Worm (Caenorhabditis elegans) whole organism, mixed stage, embryonic: ENCODE measurements around the gene ttx-1.

Experiments
- elt-1 ChIP-seq: sonication (generic microtip); optimal IDR thresholded peaks from 2 replicates; lab custom pipeline; 2017; ENCODE audit warnings: missing genetic modification characterization, mild to moderate bottlenecking, missing compliant biosample characterization, antibody characterized with exemption, moderate library complexity, borderline replicate concordance; ENCODE audit not compliant: insufficient read depth
- elt-3 ChIP-seq: fragments of 150-350 bp; optimal IDR thresholded peaks from 2 replicates; lab custom pipeline; 2014; ENCODE audit warnings: missing biosample characterization, missing genetic modification characterization
- nhr-28 ChIP-seq: fragments of 150-350 bp; optimal IDR thresholded peaks from 2 replicates; lab custom pipeline; 2014; ENCODE audit warnings: missing biosample characterization, missing genetic modification characterization

DNA sequence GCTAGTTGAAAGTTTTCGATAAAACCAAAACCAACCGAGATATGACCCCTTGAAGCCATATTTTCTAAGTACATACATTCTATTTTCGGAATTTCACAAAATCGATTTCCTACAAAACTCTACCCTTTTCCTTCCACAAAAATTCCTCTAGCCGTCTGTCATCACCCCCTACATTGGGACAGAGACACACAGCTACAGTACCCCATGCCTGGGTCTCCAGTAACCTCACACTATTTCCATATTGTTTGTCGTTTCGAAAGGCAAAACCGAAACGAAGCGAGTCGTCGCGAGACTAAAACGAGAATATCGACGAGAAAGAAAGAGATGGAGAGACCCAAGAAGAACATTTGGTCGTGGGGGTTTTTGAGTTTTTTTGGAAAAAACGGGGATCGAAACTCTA lies 4.4 kb upstream of the ttx-1 start:
- TF ChIP-seq elt-1 (tag; lab: Kevin White, UChicago) (no peak), elt-3 (no peak), nhr-28 (no peak)
